Worm (Caenorhabditis elegans): ENCODE data around the gene ric-7.

Gene ric-7

DNA sequence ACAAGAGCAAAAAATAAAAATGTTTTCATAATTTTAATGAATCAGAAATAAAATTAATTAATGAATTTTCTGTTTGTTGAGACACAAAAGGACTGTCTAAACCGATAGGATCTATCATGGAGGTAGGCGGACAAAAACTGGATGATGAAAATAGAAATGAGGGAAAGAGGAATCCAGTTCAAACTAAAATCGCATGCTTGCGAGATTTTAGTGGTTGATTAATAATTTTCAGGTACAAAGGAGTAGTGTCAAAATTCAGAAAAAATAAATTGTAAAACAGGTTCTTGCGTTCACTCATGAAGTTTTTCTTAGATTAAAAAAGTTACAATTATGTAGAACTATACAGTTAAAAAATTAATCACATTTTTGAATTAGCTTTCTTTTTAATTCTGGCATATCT lies 21.7 kb upstream of the ric-7 start, which contains the start of gene T08G5.3:
Gene T08G5.3 (minus strand): TSS at position 101 of the 400 bp plus-strand sequence.
- TF ChIP-seq elt-1 (tag; optimal IDR thresholded peaks at IDR 0.05; ENCODE audit: borderline replicate concordance, insufficient read depth): no peak
- no peak for TF ChIP-seq unc-62 (GFP tag; optimal IDR thresholded peaks at IDR 0.05)

DNA sequence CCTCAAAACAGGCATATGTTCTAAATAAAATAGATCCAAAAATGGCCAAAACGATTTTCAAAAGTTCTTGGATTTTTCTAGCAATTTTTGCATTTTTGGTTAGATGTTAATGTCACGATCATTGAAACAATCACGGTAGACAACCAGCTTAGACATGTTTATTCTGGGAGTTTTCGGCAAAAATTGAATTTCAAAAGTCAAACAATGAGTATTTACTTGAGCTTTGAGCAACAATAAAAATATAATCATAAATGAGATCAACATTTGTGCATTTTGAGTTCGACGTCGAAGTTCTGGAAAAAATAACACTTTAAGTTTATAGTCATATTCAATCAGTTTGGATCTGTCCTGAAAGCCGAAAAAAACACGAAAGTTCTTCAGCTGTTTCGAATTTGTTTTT lies 20.5 kb upstream of the ric-7 start, which contains the start of gene T08G5.2:
Gene T08G5.2 (minus strand): TSS at position 101 of the 400 bp plus-strand sequence.
- TF ChIP-seq flh-1 (GFP tag; optimal IDR thresholded peaks at IDR 0.05) (no peak), sptf-1 (tag; optimal IDR thresholded peaks at IDR 0.05) (no peak), lin-13 (tag; optimal IDR thresholded peaks at IDR 0.05) (no peak), mep-1 (tag; optimal IDR thresholded peaks at IDR 0.05) (no peak)

DNA sequence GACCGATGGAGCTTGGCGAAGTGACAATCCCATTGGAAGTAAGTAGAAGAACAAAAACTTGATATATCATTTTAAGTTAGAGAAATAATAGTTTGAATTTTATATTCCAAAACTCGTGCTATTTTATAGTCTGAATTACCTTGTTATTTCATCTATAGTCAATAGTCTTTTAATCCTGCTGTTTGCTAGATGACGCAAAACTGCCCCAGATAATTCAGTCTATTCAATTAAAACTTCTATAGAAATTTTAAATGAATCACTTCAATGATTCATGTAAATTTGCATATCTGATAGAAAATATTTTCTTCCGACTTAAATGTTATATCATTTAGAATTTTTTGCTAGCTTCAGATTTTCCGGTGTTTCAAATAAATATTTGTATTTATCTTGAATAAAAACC lies 17.4 kb upstream of the ric-7 start, which contains the start of gene T08G5.15:
Gene T08G5.15 (minus strand): TSS at position 101 of the 400 bp plus-strand sequence.
- TF ChIP-seq cnd-1 (tag; optimal IDR thresholded peaks at IDR 0.05) (no peak), hlh-1 (tag; optimal IDR thresholded peaks at IDR 0.05) (no peak), unc-120 (tag; optimal IDR thresholded peaks at IDR 0.05; ENCODE audit: poor library complexity, severe bottlenecking) (no peak), elt-1 (tag; optimal IDR thresholded peaks at IDR 0.05; ENCODE audit: borderline replicate concordance, insufficient read depth) (no peak), lin-32 (GFP tag; optimal IDR thresholded peaks at IDR 0.05) (no peak), nhr-12 (tag; optimal IDR thresholded peaks at IDR 0.05) (no peak)

DNA sequence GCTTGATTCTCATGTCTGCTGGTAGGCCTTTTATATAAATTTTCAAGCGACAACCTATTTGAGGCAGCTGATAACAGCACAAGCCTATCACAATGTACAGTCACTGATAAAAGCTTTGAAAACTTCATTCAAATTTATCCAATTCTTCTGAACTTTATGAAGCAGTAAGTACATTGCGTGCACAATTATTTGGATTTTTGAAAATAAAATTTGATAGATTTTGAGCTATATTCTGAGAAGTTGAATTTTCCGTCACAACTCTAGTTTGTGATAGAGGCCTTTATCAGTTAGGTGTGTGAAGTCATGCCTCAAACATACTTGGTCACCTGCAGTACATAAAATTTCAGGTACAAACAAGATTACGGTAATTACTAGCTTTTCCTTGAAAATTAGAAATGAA lies 12.9 kb upstream of the ric-7 start, which contains the start of the genes mtl-2 and T08G5.1:
Gene mtl-2 (minus strand): TSS at position 34 of the 400 bp plus-strand sequence.
Gene T08G5.1 (plus strand): TSS at position 127 of the 400 bp plus-strand sequence.
- TF ChIP-seq hlh-1 (tag; optimal IDR thresholded peaks at IDR 0.05) (no peak), sem-2 (GFP tag; optimal IDR thresholded peaks at IDR 0.05) (no peak), ceh-83 (GFP tag; optimal IDR thresholded peaks at IDR 0.05) (no peak), ztf-11 (tag; optimal IDR thresholded peaks at IDR 0.05) (no peak), mab-5 (tag; optimal IDR thresholded peaks at IDR 0.05) (no peak), mep-1 (tag; optimal IDR thresholded peaks at IDR 0.05) (no peak)

DNA sequence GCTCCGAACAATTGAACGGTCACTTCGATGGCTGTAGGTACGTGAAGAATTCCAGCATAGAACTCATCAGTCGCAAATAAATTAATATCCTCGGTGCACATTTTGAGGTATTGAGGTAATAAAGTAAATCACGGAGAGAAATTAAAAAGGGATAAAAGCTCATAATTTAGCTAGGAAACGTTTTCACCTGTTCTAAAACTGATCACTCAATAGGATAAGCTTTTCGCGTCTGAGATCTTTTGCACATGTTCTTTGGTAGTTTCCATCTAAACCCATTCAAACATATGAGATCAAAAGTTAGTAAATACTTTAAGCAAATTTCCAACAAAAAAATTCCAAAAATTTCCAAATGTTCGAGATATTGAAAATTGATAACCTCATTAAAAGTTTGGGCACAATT lies 11.8 kb upstream of the ric-7 start, which contains the start of gene srh-308:
Gene srh-308 (minus strand): TSS at position 101 of the 400 bp plus-strand sequence.
- no peak for TF ChIP-seq mls-2 (tag; optimal IDR thresholded peaks at IDR 0.05)

DNA sequence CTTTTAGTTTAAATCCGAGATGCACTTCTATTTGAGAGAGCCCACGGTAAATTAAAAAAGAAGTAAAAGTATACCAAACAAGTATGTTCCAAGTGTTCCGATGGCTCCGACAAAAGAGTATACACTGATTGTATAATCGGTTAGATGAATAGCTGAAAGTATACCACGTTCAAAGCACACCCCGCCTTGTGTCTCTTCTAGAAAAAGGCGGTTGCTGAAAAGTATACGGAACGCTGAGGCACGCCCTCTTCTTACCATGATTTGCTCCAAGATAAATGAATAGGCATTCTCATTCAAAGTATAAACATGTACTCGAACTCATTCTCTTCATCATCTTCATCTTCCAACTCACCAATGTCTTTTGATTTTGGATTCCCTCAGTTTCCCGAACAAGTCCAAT lies 8.7 kb upstream of the ric-7 start, which contains the start of gene end-3:
Gene end-3 (plus strand): TSS at position 301 of the 400 bp plus-strand sequence.
- TF ChIP-seq unc-62 (GFP tag; optimal IDR thresholded peaks at IDR 0.05): no peak
- TF ChIP-seq elt-1 (tag; optimal IDR thresholded peaks at IDR 0.05; ENCODE audit: borderline replicate concordance, insufficient read depth): no peak
- TF ChIP-seq nhr-12 (tag; optimal IDR thresholded peaks at IDR 0.05): no peak
- TF ChIP-seq mab-5 (tag; optimal IDR thresholded peaks at IDR 0.05): no peak

DNA sequence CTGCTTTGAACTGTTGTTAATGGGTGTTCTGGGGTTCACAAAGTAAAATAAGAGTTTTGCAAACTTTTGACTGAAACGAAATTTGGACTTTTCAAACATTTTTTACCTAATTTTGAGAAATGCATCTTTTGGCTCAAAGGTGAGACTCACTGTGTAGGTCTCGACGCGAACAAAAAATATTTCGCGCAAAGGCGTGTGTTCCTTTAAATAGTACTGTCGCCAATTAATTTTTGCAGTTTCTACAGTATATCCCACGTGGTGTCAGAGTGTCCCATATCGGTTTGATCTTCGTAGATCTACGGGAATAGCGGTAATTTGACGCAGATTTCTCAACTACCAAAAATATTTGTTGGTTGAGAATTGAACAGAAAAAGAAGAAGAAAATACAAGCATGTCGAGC lies 7.9 kb upstream of the ric-7 start:
- TF ChIP-seq ceh-39 (tag; optimal IDR thresholded peaks at IDR 0.05) (no peak), unc-62 (GFP tag; optimal IDR thresholded peaks at IDR 0.05) (no peak), nhr-76 (tag; optimal IDR thresholded peaks at IDR 0.05) (no peak), ceh-83 (GFP tag; optimal IDR thresholded peaks at IDR 0.05) (no peak), nhr-28 (tag; optimal IDR thresholded peaks at IDR 0.05) (no peak), unc-39 (tag; optimal IDR thresholded peaks at IDR 0.05) (no peak), ceh-43 (GFP tag; optimal IDR thresholded peaks at IDR 0.05) (no peak), elt-3 (tag; optimal IDR thresholded peaks at IDR 0.05) (no peak), tbx-8 (GFP tag; optimal IDR thresholded peaks at IDR 0.05) (no peak), unc-120 (tag; optimal IDR thresholded peaks at IDR 0.05; ENCODE audit: poor library complexity, severe bottlenecking) (no peak), elt-1 (tag; optimal IDR thresholded peaks at IDR 0.05; ENCODE audit: borderline replicate concordance, insufficient read depth) (no peak), nhr-12 (tag; optimal IDR thresholded peaks at IDR 0.05) (no peak), ham-2 (GFP tag; optimal IDR thresholded peaks at IDR 0.05) (no peak), lin-32 (GFP tag; optimal IDR thresholded peaks at IDR 0.05) (no peak), snpc-4 (tag; optimal IDR thresholded peaks at IDR 0.05) (no peak), blmp-1 (tag; optimal IDR thresholded peaks at IDR 0.05) (no peak), hlh-1 (tag; optimal IDR thresholded peaks at IDR 0.05) (no peak), ztf-11 (tag; optimal IDR thresholded peaks at IDR 0.05) (no peak)

Measured in whole organism, mixed stage, embryonic.